Worm (Caenorhabditis elegans) whole organism, young adult: ENCODE measurements around the gene Y66C5A.2.

Experiments
- B0019.2 ChIP-seq: fragments of 200-800 bp; sonication (Bioruptor generic); conservative IDR thresholded peaks from 2 replicates; pipeline ENCODE4 v1.3.6; 2022; ENCODE audit warnings: missing genetic modification reagents, missing genetic modification characterization, missing compliant biosample characterization
- D2030.7 ChIP-seq: fragments of 200-800 bp; sonication (Bioruptor generic); IDR thresholded peaks from 2 replicates; pipeline ENCODE4 v1.3.6; 2022; ENCODE audit warnings: missing genetic modification reagents, missing genetic modification characterization, missing compliant biosample characterization
- F10E7.11 ChIP-seq: sonication (generic microtip); optimal IDR thresholded peaks from 2 replicates; lab custom pipeline; 2017; ENCODE audit warnings: mild to moderate bottlenecking, missing genetic modification characterization, moderate library complexity, missing compliant biosample characterization
- F22D6.2 ChIP-seq: sonication (generic microtip); optimal IDR thresholded peaks from 2 replicates; lab custom pipeline; 2016; ENCODE audit warnings: mild to moderate bottlenecking, missing genetic modification characterization, missing compliant biosample characterization
- F37B4.10 ChIP-seq: fragments of 200-800 bp; sonication (Bioruptor generic); IDR thresholded peaks from 2 replicates; pipeline ENCODE4 v1.3.6; 2022; ENCODE audit warnings: missing genetic modification characterization, missing compliant biosample characterization
- F49E8.2 ChIP-seq: sonication (generic microtip); optimal IDR thresholded peaks from 3 replicates; lab custom pipeline; 2017; ENCODE audit warnings: missing genetic modification characterization, mild to moderate bottlenecking, missing compliant biosample characterization, antibody characterized with exemption, moderate library complexity; ENCODE audit not compliant: insufficient read depth
- F57C9.4 ChIP-seq: sonication (generic microtip); optimal IDR thresholded peaks from 2 replicates; lab custom pipeline; 2017; ENCODE audit warnings: mild to moderate bottlenecking, missing genetic modification characterization, missing compliant biosample characterization
- K12H6.12 ChIP-seq: fragments of 200-800 bp; sonication (Bioruptor generic); optimal IDR thresholded peaks from 2 replicates; lab custom pipeline; 2018; ENCODE audit warnings: mild to moderate bottlenecking, missing genetic modification characterization, missing compliant biosample characterization
- Y53G8AR.9 ChIP-seq: fragments of 200-800 bp; sonication (Bioruptor generic); conservative IDR thresholded peaks from 2 replicates; pipeline ENCODE4 v1.3.6; 2022; ENCODE audit warnings: missing genetic modification reagents, missing genetic modification characterization, missing compliant biosample characterization
- ZK185.1 ChIP-seq: sonication (generic microtip); optimal IDR thresholded peaks from 2 replicates; lab custom pipeline; 2016; ENCODE audit warnings: mild to moderate bottlenecking, missing genetic modification characterization, missing compliant biosample characterization; ENCODE audit not compliant: poor library complexity, severe bottlenecking
- akir-1 ChIP-seq: fragments of 200-800 bp; sonication (Bioruptor generic); optimal IDR thresholded peaks from 2 replicates; lab custom pipeline; 2018; ENCODE audit warnings: mild to moderate bottlenecking, missing genetic modification characterization, moderate library complexity, missing compliant biosample characterization
- attf-6 ChIP-seq: fragments of 200-800 bp; sonication (Bioruptor generic); IDR thresholded peaks from 2 replicates; pipeline ENCODE4 v1.3.6; 2022; ENCODE audit warnings: missing genetic modification reagents, missing genetic modification characterization, missing compliant biosample characterization
- cebp-1 ChIP-seq, 2 experiments: fragments of 200-800 bp in 1 of 2; sonication (Bioruptor generic) in 1 of 2; sonication (generic microtip) in 1 of 2; IDR thresholded peaks in 1 of 2; optimal IDR thresholded peaks in 1 of 2; 2 replicates each; pipeline versions ENCODE4 v1.3.6 to Lab custom; 2017 to 2022; ENCODE audit warnings: missing compliant biosample characterization in 2 of 2, missing genetic modification characterization in 2 of 2, mild to moderate bottlenecking in 1 of 2, missing genetic modification reagents in 1 of 2, moderate library complexity in 1 of 2
- ceh-100 ChIP-seq: fragments of 200-800 bp; sonication (Bioruptor generic); IDR thresholded peaks from 2 replicates; pipeline ENCODE4 v1.3.6; 2022; ENCODE audit warnings: missing genetic modification reagents, missing genetic modification characterization, missing compliant biosample characterization
- ceh-27 ChIP-seq: fragments of 200-800 bp; sonication (Bioruptor generic); optimal IDR thresholded peaks from 2 replicates; lab custom pipeline; 2018; ENCODE audit warnings: mild to moderate bottlenecking, missing genetic modification characterization, moderate library complexity, missing compliant biosample characterization
- ceh-40 ChIP-seq: fragments of 200-800 bp; sonication (Bioruptor generic); IDR thresholded peaks from 2 replicates; pipeline ENCODE4 v1.3.6; 2022; ENCODE audit warnings: missing genetic modification characterization, missing compliant biosample characterization
- ceh-58 ChIP-seq: fragments of 200-800 bp; sonication (Bioruptor generic); IDR thresholded peaks from 2 replicates; pipeline ENCODE4 v1.3.6; 2022; ENCODE audit warnings: missing genetic modification characterization, missing compliant biosample characterization
- ceh-91 ChIP-seq: fragments of 200-800 bp; sonication (Bioruptor generic); IDR thresholded peaks from 2 replicates; pipeline ENCODE4 v1.3.6; 2022; ENCODE audit warnings: missing genetic modification reagents, missing genetic modification characterization, missing compliant biosample characterization
- chd-7 ChIP-seq: sonication (generic microtip); optimal IDR thresholded peaks from 2 replicates; lab custom pipeline; 2016; ENCODE audit warnings: mild to moderate bottlenecking, missing genetic modification characterization, moderate library complexity, missing compliant biosample characterization
- dpl-1 ChIP-seq: fragments of 150-350 bp; optimal IDR thresholded peaks from 2 replicates; lab custom pipeline; 2014; ENCODE audit warnings: missing biosample characterization, missing genetic modification reagents, missing genetic modification characterization
- ekl-4 ChIP-seq: fragments of 200-800 bp; sonication (Bioruptor generic); IDR thresholded peaks from 2 replicates; pipeline ENCODE4 v1.3.6; 2022; ENCODE audit warnings: missing genetic modification reagents, missing genetic modification characterization, missing compliant biosample characterization
- hlh-26 ChIP-seq: fragments of 200-800 bp; sonication (Bioruptor generic); conservative IDR thresholded peaks from 2 replicates; pipeline ENCODE4 v1.3.6; 2022; ENCODE audit warnings: missing genetic modification reagents, missing genetic modification characterization, missing compliant biosample characterization
- hmg-1.2 ChIP-seq: fragments of 200-800 bp; sonication (Bioruptor generic); IDR thresholded peaks from 2 replicates; pipeline ENCODE4 v1.3.6; 2022; ENCODE audit warnings: missing genetic modification reagents, missing genetic modification characterization, missing compliant biosample characterization
- hmg-20 ChIP-seq: fragments of 200-800 bp; sonication (Bioruptor generic); IDR thresholded peaks from 2 replicates; pipeline ENCODE4 v1.3.6; 2022; ENCODE audit warnings: missing genetic modification reagents, missing genetic modification characterization, missing compliant biosample characterization
- hrde-1 ChIP-seq: sonication (generic microtip); optimal IDR thresholded peaks from 2 replicates; lab custom pipeline; 2016; ENCODE audit warnings: missing genetic modification characterization, mild to moderate bottlenecking, missing compliant biosample characterization, moderate library complexity, missing genotype, missing genetic modification reagents, borderline replicate concordance
- let-607 ChIP-seq, 2 experiments: fragments of 200-800 bp in 1 of 2; sonication (Bioruptor generic) in 1 of 2; sonication (generic microtip) in 1 of 2; optimal IDR thresholded peaks; 2 replicates each; lab custom pipeline; 2016 to 2018; ENCODE audit warnings: mild to moderate bottlenecking in 2 of 2, missing compliant biosample characterization in 2 of 2, missing genetic modification characterization in 2 of 2, moderate library complexity in 2 of 2, missing genotype in 1 of 2
- lin-54 ChIP-seq: fragments of 200-800 bp; sonication (Bioruptor generic); optimal IDR thresholded peaks from 2 replicates; lab custom pipeline; 2018; ENCODE audit warnings: mild to moderate bottlenecking, missing genetic modification characterization, missing compliant biosample characterization
- lsy-27 ChIP-seq: sonication (generic microtip); optimal IDR thresholded peaks from 2 replicates; lab custom pipeline; 2017; ENCODE audit warnings: missing genetic modification characterization, mild to moderate bottlenecking, missing compliant biosample characterization, antibody characterized with exemption, missing genotype, borderline replicate concordance; ENCODE audit not compliant: insufficient read depth
- madf-3 ChIP-seq: fragments of 200-800 bp; sonication (Bioruptor generic); IDR thresholded peaks from 2 replicates; pipeline ENCODE4 v1.3.6; 2022; ENCODE audit warnings: missing genetic modification reagents, missing genetic modification characterization, missing compliant biosample characterization
- madf-6 ChIP-seq: fragments of 200-800 bp; sonication (Bioruptor generic); IDR thresholded peaks from 2 replicates; pipeline ENCODE4 v1.3.6; 2022; ENCODE audit warnings: missing genetic modification reagents, missing genetic modification characterization, missing compliant biosample characterization
- mel-28 ChIP-seq: sonication (generic microtip); optimal IDR thresholded peaks from 2 replicates; lab custom pipeline; 2016; ENCODE audit warnings: borderline replicate concordance, mild to moderate bottlenecking, missing genetic modification characterization, missing compliant biosample characterization
- nfya-1 ChIP-seq: sonication (generic microtip); optimal IDR thresholded peaks from 2 replicates; lab custom pipeline; 2017; ENCODE audit warnings: antibody characterized with exemption, missing compliant biosample characterization, missing genetic modification characterization, borderline replicate concordance; ENCODE audit not compliant: insufficient read depth
- pha-4 ChIP-seq: fragments of 150-350 bp; sonication (generic microtip); optimal IDR thresholded peaks from 2 replicates; lab custom pipeline; 2014; ENCODE audit warnings: missing biosample characterization, missing genetic modification reagents, missing genetic modification characterization
- repo-1 ChIP-seq: sonication (generic microtip); optimal IDR thresholded peaks from 2 replicates; lab custom pipeline; 2017; ENCODE audit warnings: mild to moderate bottlenecking, missing genetic modification characterization, missing compliant biosample characterization
- snpc-4 ChIP-seq, 5 experiments: fragments of 150-350 bp in 1 of 5; sonication (generic microtip) in 4 of 5; optimal IDR thresholded peaks; 2 replicates each; lab custom pipeline; 2014 to 2018; ENCODE audit warnings: missing genetic modification characterization in 5 of 5, missing biosample characterization in 3 of 5, antibody characterized with exemption in 2 of 5, mild to moderate bottlenecking in 2 of 5, missing compliant biosample characterization in 2 of 5, missing genotype in 2 of 5, moderate library complexity in 2 of 5, missing genetic modification reagents in 1 of 5
- somi-1 ChIP-seq: fragments of 200-800 bp; sonication (Bioruptor generic); optimal IDR thresholded peaks from 2 replicates; lab custom pipeline; 2018; ENCODE audit warnings: mild to moderate bottlenecking, missing genetic modification characterization, missing compliant biosample characterization
- unc-62 ChIP-seq: fragments of 150-350 bp; optimal IDR thresholded peaks from 2 replicates; lab custom pipeline; 2014; ENCODE audit warnings: missing biosample characterization, missing genetic modification reagents, missing genetic modification characterization
- ztf-25 ChIP-seq: fragments of 200-800 bp; sonication (Bioruptor generic); IDR thresholded peaks from 2 replicates; pipeline ENCODE4 v1.3.6; 2022; ENCODE audit warnings: missing genetic modification reagents, missing genetic modification characterization, missing compliant biosample characterization
- ztf-6 ChIP-seq: fragments of 200-800 bp; sonication (Bioruptor generic); IDR thresholded peaks from 2 replicates; pipeline ENCODE4 v1.3.6; 2022; ENCODE audit warnings: missing genetic modification reagents, missing genetic modification characterization, missing compliant biosample characterization

Y66C5A.2 gene

ce11 chrX:14484827-14485226 is 24.3 kb downstream of the Y66C5A.2 start, which contains the start of gene M163.8:
Gene M163.8, plus strand, starts transcription at chrX:14485127.
- TF ChIP-seq Y53G8AR.9 (GFP tag; lab: Robert Waterston, UW) (no peak), ceh-27 (no peak), nfya-1 (tag; lab: Kevin White, UChicago) (no peak), dpl-1 (GFP tag; lab: Kevin White, UChicago) (no peak), ztf-25 (no peak), D2030.7 (GFP tag; lab: Robert Waterston, UW) (no peak), lsy-27 (no peak), unc-62 (no peak), let-607 (tag; optimal IDR thresholded peaks at IDR 0.05; lab: Kevin White, UChicago) (no peak), hmg-20 (GFP tag; lab: Robert Waterston, UW) (no peak), F37B4.10 (GFP tag; lab: Robert Waterston, UW) (no peak), madf-6 (GFP tag; lab: Robert Waterston, UW) (no peak), pha-4 (no peak), F57C9.4 (no peak), F22D6.2 (tag; lab: Kevin White, UChicago) (no peak)
- TF ChIP-seq, all 124 proteins: peak for 0

- no peak for TF ChIP-seq attf-6
- TF ChIP-seq, all 124 proteins: peak for 0
These were observed 26.0 kb downstream of the Y66C5A.2 start for ce11 chrX:14486503-14486902.

- TF ChIP-seq ceh-91 (GFP tag; lab: Robert Waterston, UW) (no peak), ZK185.1 (tag; lab: Kevin White, UChicago) (no peak), repo-1 (tag; lab: Kevin White, UChicago) (no peak), cebp-1 (GFP tag; IDR thresholded peaks at IDR 0.05; lab: Robert Waterston, UW) (no peak), cebp-1 (tag; optimal IDR thresholded peaks at IDR 0.05; lab: Kevin White, UChicago) (no peak), chd-7 (tag; lab: Kevin White, UChicago) (no peak), ceh-100 (no peak), hrde-1 (no peak), F49E8.2 (tag; lab: Kevin White, UChicago) (no peak), hmg-1.2 (GFP tag; lab: Robert Waterston, UW) (no peak), hlh-26 (no peak), K12H6.12 (no peak), akir-1 (GFP tag; lab: Kevin White, UChicago) (no peak), snpc-4 (GFP tag; optimal IDR thresholded peaks at IDR 0.05; lab: Kevin White, UChicago) (no peak), snpc-4 (tag; optimal IDR thresholded peaks at IDR 0.05; lab: Kevin White, UChicago) (no peak)
These were observed 26.8 kb downstream of the Y66C5A.2 start for ce11 chrX:14487333-14487732.

- TF ChIP-seq somi-1 (GFP tag; lab: Kevin White, UChicago) = no peak
- TF ChIP-seq B0019.2 = no peak
- TF ChIP-seq F10E7.11 (tag; lab: Kevin White, UChicago) = no peak
- no peak for TF ChIP-seq ceh-91 (GFP tag; lab: Robert Waterston, UW)
- no peak for TF ChIP-seq lin-54 (GFP tag; lab: Kevin White, UChicago)
- TF ChIP-seq ceh-40 (GFP tag; lab: Robert Waterston, UW) = no peak
- no peak for TF ChIP-seq madf-3 (GFP tag; lab: Robert Waterston, UW)
- no peak for TF ChIP-seq ekl-4 (GFP tag; lab: Robert Waterston, UW)
- no peak for TF ChIP-seq ceh-58 (GFP tag; lab: Robert Waterston, UW)
- no peak for TF ChIP-seq ztf-6 (GFP tag; lab: Robert Waterston, UW)
- TF ChIP-seq mel-28 = no peak
These were observed 27.3 kb downstream of the Y66C5A.2 start for ce11 chrX:14487832-14488231.
